Fruit fly (Drosophila melanogaster) whole organism, embryonic: Measurements from ENCODE around the gene prt.
A peak's percentile ranks its signal among the peaks of the same experiment; 100 is the strongest.

Source experiments
- Ada2b ChIP-seq: fragments of 200-800 bp; sonication (Bioruptor generic); IDR thresholded peaks from 2 replicates; pipeline ENCODE4 v1.3.6; 2022; ENCODE audit warnings: missing biosample characterization, missing genetic modification characterization
- Adf1 ChIP-seq: fragments of 200-800 bp; sonication (Bioruptor generic); IDR thresholded peaks from 2 replicates; pipeline ENCODE4 v1.3.6; 2022; ENCODE audit warnings: missing biosample characterization, missing genetic modification characterization
- BEAF-32 ChIP-seq: fragments of 200-800 bp; sonication (Bioruptor generic); optimal IDR thresholded peaks from 3 replicates; lab custom pipeline; 2017; ENCODE audit warnings: missing biosample characterization, missing genetic modification characterization, mild to moderate bottlenecking, moderate library complexity, missing genetic modification reagents
- CG10274 ChIP-seq: fragments of 200-800 bp; sonication (Bioruptor generic); optimal IDR thresholded peaks from 3 replicates; lab custom pipeline; 2017; ENCODE audit warnings: missing biosample characterization, mild to moderate bottlenecking, missing genetic modification characterization
- CG10654 ChIP-seq: fragments of 200-800 bp; sonication (Bioruptor generic); optimal IDR thresholded peaks from 2 replicates; lab custom pipeline; 2016; ENCODE audit warnings: missing biosample characterization, missing genetic modification characterization
- CG10959 ChIP-seq: fragments of 200-800 bp; sonication (Bioruptor generic); IDR thresholded peaks from 2 replicates; pipeline ENCODE4 v1.3.6; 2022; ENCODE audit warnings: missing biosample characterization, missing genetic modification characterization
- CG11560 ChIP-seq: fragments of 200-800 bp; sonication (Bioruptor generic); IDR thresholded peaks from 3 replicates; pipeline ENCODE4 v1.3.6; 2022; ENCODE audit warnings: missing biosample characterization, missing genetic modification characterization
- CG11695 ChIP-seq: fragments of 200-800 bp; sonication (Bioruptor generic); IDR thresholded peaks from 3 replicates; pipeline ENCODE4 v1.3.6; 2022; ENCODE audit warnings: missing biosample characterization, missing genetic modification characterization
- CG12071 ChIP-seq: fragments of 200-800 bp; sonication (Bioruptor generic); optimal IDR thresholded peaks from 3 replicates; lab custom pipeline; 2018; ENCODE audit warnings: missing biosample characterization, mild to moderate bottlenecking, missing genetic modification characterization
- CG12104 ChIP-seq: fragments of 200-800 bp; sonication (Bioruptor generic); optimal IDR thresholded peaks from 3 replicates; lab custom pipeline; 2016; ENCODE audit warnings: missing biosample characterization, missing genetic modification characterization
- CG12391 ChIP-seq: fragments of 200-800 bp; sonication (Bioruptor generic); optimal IDR thresholded peaks from 3 replicates; lab custom pipeline; 2018; ENCODE audit warnings: missing biosample characterization, mild to moderate bottlenecking, missing genetic modification characterization, moderate library complexity
- CG15011 ChIP-seq: fragments of 200-800 bp; sonication (Bioruptor generic); optimal IDR thresholded peaks from 3 replicates; lab custom pipeline; 2018; ENCODE audit warnings: missing biosample characterization, mild to moderate bottlenecking, missing genetic modification characterization
- CG1602 ChIP-seq: fragments of 200-800 bp; sonication (Bioruptor generic); optimal IDR thresholded peaks from 3 replicates; lab custom pipeline; 2016; ENCODE audit warnings: missing biosample characterization, missing genetic modification characterization
- CG17328 ChIP-seq: fragments of 200-800 bp; sonication (Bioruptor generic); IDR thresholded peaks from 2 replicates; pipeline ENCODE4 v1.3.6; 2022; ENCODE audit warnings: missing biosample characterization, missing genetic modification characterization
- CG2120 ChIP-seq: fragments of 200-800 bp; sonication (Bioruptor generic); optimal IDR thresholded peaks from 3 replicates; lab custom pipeline; 2016; ENCODE audit warnings: missing biosample characterization, missing genetic modification characterization
- CG2199 ChIP-seq: fragments of 200-800 bp; sonication (Bioruptor generic); IDR thresholded peaks from 3 replicates; pipeline ENCODE4 v1.3.6; 2022; ENCODE audit warnings: missing biosample characterization, missing genetic modification characterization
- CG32532 ChIP-seq: fragments of 200-800 bp; sonication (Bioruptor generic); IDR thresholded peaks from 2 replicates; pipeline ENCODE4 v1.3.6; 2022; ENCODE audit warnings: missing biosample characterization, missing genetic modification characterization
- CG3281 ChIP-seq: fragments of 200-800 bp; sonication (Bioruptor generic); optimal IDR thresholded peaks from 3 replicates; lab custom pipeline; 2017; ENCODE audit warnings: missing biosample characterization, mild to moderate bottlenecking, missing genetic modification characterization
- CG34224 ChIP-seq: fragments of 200-800 bp; sonication (Bioruptor generic); IDR thresholded peaks from 3 replicates; pipeline ENCODE4 v1.3.6; 2022; ENCODE audit warnings: missing biosample characterization, missing genetic modification characterization; ENCODE audit not compliant: partially characterized antibody
- CG6765 ChIP-seq: fragments of 200-800 bp; sonication (Bioruptor generic); optimal IDR thresholded peaks from 3 replicates; lab custom pipeline; 2017; ENCODE audit warnings: missing biosample characterization, mild to moderate bottlenecking, missing genetic modification characterization
- CG7556 ChIP-seq: fragments of 200-800 bp; sonication (Bioruptor generic); optimal IDR thresholded peaks from 2 replicates; lab custom pipeline; 2017; ENCODE audit warnings: missing biosample characterization, mild to moderate bottlenecking, missing genetic modification characterization
- Dip3 ChIP-seq: fragments of 200-800 bp; sonication (Bioruptor generic); optimal IDR thresholded peaks from 3 replicates; lab custom pipeline; 2016; ENCODE audit warnings: missing biosample characterization, missing genetic modification characterization
- ERR ChIP-seq: fragments of 200-800 bp; sonication (Bioruptor generic); optimal IDR thresholded peaks from 2 replicates; lab custom pipeline; 2016; ENCODE audit warnings: missing biosample characterization, missing genetic modification characterization
- HLH3B ChIP-seq: fragments of 200-800 bp; sonication (Bioruptor generic); IDR thresholded peaks from 2 replicates; pipeline ENCODE4 v1.3.6; 2022; ENCODE audit warnings: missing biosample characterization, missing genetic modification characterization
- HLH4C ChIP-seq: fragments of 200-800 bp; sonication (Bioruptor generic); IDR thresholded peaks from 3 replicates; pipeline ENCODE4 v1.3.6; 2022; ENCODE audit warnings: missing biosample characterization, missing genetic modification characterization; ENCODE audit not compliant: partially characterized antibody
- NC2α ChIP-seq: fragments of 200-800 bp; sonication (Bioruptor generic); optimal IDR thresholded peaks from 2 replicates; lab custom pipeline; 2016; ENCODE audit warnings: missing biosample characterization, missing genetic modification characterization
- Sox102F ChIP-seq: fragments of 200-800 bp; sonication (Bioruptor generic); optimal IDR thresholded peaks from 2 replicates; lab custom pipeline; 2018; ENCODE audit warnings: missing biosample characterization, mild to moderate bottlenecking, missing genetic modification characterization, moderate library complexity
- Taf1 ChIP-seq: fragments of 200-800 bp; sonication (Bioruptor generic); IDR thresholded peaks from 2 replicates; pipeline ENCODE4 v1.3.6; 2022; ENCODE audit warnings: missing biosample characterization, missing genetic modification characterization
- al ChIP-seq: fragments of 200-800 bp; sonication (Bioruptor generic); IDR thresholded peaks from 2 replicates; pipeline ENCODE4 v1.3.6; 2022; ENCODE audit warnings: missing biosample characterization, missing genetic modification characterization
- amos ChIP-seq: fragments of 200-800 bp; sonication (Bioruptor generic); IDR thresholded peaks from 2 replicates; pipeline ENCODE4 v1.3.6; 2022; ENCODE audit warnings: missing biosample characterization, missing genetic modification characterization; ENCODE audit not compliant: partially characterized antibody
- ato ChIP-seq: fragments of 200-800 bp; sonication (Bioruptor generic); IDR thresholded peaks from 2 replicates; pipeline ENCODE4 v1.3.6; 2022; ENCODE audit warnings: missing biosample characterization, missing genetic modification characterization; ENCODE audit not compliant: partially characterized antibody
- bcd ChIP-seq: fragments of 200-800 bp; sonication (Bioruptor generic); optimal IDR thresholded peaks from 2 replicates; lab custom pipeline; 2017; ENCODE audit warnings: missing biosample characterization, mild to moderate bottlenecking, missing genetic modification characterization
- br ChIP-seq: fragments of >200 bp; optimal IDR thresholded peaks from 2 replicates; lab custom pipeline; 2017
- crp ChIP-seq, 2 experiments: fragments of 200-800 bp; sonication (Bioruptor generic); optimal IDR thresholded peaks; 2 replicates in 1 of 2; 3 replicates in 1 of 2; lab custom pipeline; 2017; ENCODE audit warnings: missing biosample characterization in 2 of 2, missing genetic modification characterization in 2 of 2, mild to moderate bottlenecking in 1 of 2, moderate library complexity in 1 of 2
- dati ChIP-seq: fragments of 200-800 bp; sonication (Bioruptor generic); IDR thresholded peaks from 2 replicates; pipeline ENCODE4 v1.3.6; 2022; ENCODE audit warnings: missing biosample characterization, missing genetic modification characterization
- fd102C ChIP-seq: fragments of 200-800 bp; sonication (Bioruptor generic); optimal IDR thresholded peaks from 2 replicates; lab custom pipeline; 2018; ENCODE audit warnings: missing biosample characterization, mild to moderate bottlenecking, missing genetic modification characterization, moderate library complexity
- fru ChIP-seq: fragments of >200 bp; optimal IDR thresholded peaks from 2 replicates; lab custom pipeline; 2017
- fu2 ChIP-seq: fragments of 200-800 bp; sonication (Bioruptor generic); optimal IDR thresholded peaks from 2 replicates; lab custom pipeline; 2016; ENCODE audit warnings: missing biosample characterization, missing genetic modification characterization
- gem ChIP-seq: fragments of 200-800 bp; sonication (Bioruptor generic); optimal IDR thresholded peaks from 2 replicates; lab custom pipeline; 2019; ENCODE audit warnings: missing biosample characterization, mild to moderate bottlenecking, missing genetic modification characterization, moderate library complexity
- gsb ChIP-seq: fragments of 200-800 bp; sonication (Bioruptor generic); IDR thresholded peaks from 2 replicates; pipeline ENCODE4 v1.3.6; 2022; ENCODE audit warnings: missing biosample characterization, missing genetic modification characterization
- gsb-n ChIP-seq: fragments of 200-800 bp; sonication (Bioruptor generic); optimal IDR thresholded peaks from 3 replicates; lab custom pipeline; 2018; ENCODE audit warnings: missing biosample characterization, mild to moderate bottlenecking, missing genetic modification characterization
- gt ChIP-seq: fragments of 200-800 bp; sonication (Bioruptor generic); IDR thresholded peaks from 2 replicates; pipeline ENCODE4 v1.3.6; 2022; ENCODE audit warnings: missing biosample characterization, missing genetic modification characterization
- h ChIP-seq: fragments of >200 bp; optimal IDR thresholded peaks from 2 replicates; lab custom pipeline; 2017
- inv ChIP-seq: fragments of 200-800 bp; sonication (Bioruptor generic); IDR thresholded peaks from 2 replicates; pipeline ENCODE4 v1.3.6; 2022; ENCODE audit warnings: missing biosample characterization, missing genetic modification characterization; ENCODE audit not compliant: partially characterized antibody
- klu ChIP-seq: fragments of 200-800 bp; sonication (Bioruptor generic); IDR thresholded peaks from 2 replicates; pipeline ENCODE4 v1.3.6; 2022; ENCODE audit warnings: missing biosample characterization, missing genetic modification characterization
- otp ChIP-seq: fragments of 200-800 bp; sonication (Bioruptor generic); IDR thresholded peaks from 3 replicates; pipeline ENCODE4, ENCODE4 v1.3.6; 2022; ENCODE audit warnings: missing biosample characterization, missing genetic modification characterization
- peb ChIP-seq: fragments of 200-800 bp; sonication (Bioruptor generic); IDR thresholded peaks from 2 replicates; pipeline ENCODE4 v1.3.6; 2022; ENCODE audit warnings: missing biosample characterization, missing genetic modification characterization
- sisA ChIP-seq: fragments of 200-800 bp; sonication (Bioruptor generic); IDR thresholded peaks from 2 replicates; pipeline ENCODE4 v1.3.6; 2022; ENCODE audit warnings: missing biosample characterization, missing genetic modification characterization
- sob ChIP-seq: fragments of 200-800 bp; sonication (Bioruptor generic); IDR thresholded peaks from 2 replicates; pipeline ENCODE4 v1.3.6; 2022; ENCODE audit warnings: missing biosample characterization, missing genetic modification characterization
- tio ChIP-seq: fragments of 200-800 bp; sonication (Bioruptor generic); optimal IDR thresholded peaks from 2 replicates; lab custom pipeline; 2017; ENCODE audit warnings: missing biosample characterization, missing genetic modification characterization, inconsistent platforms
- yki ChIP-seq: fragments of >200 bp; optimal IDR thresholded peaks from 3 replicates; lab custom pipeline; 2018
- zfh2 ChIP-seq: fragments of 200-800 bp; sonication (Bioruptor generic); optimal IDR thresholded peaks from 2 replicates; lab custom pipeline; 2016; ENCODE audit warnings: missing biosample characterization, missing genetic modification characterization

The prt gene

dm6 chr3R:23723381-23724034 is 24.7 kb upstream of the prt start (continued):
- TF ChIP-seq crp (GFP tag; optimal IDR thresholded peaks at IDR 0.05; lab: Kevin White, UChicago) = no peak
- TF ChIP-seq CG2120 (GFP tag; lab: Kevin White, UChicago) = no peak
- no peak for TF ChIP-seq Dip3 (GFP tag; lab: Kevin White, UChicago)
- TF ChIP-seq gt = no peak
- TF ChIP-seq CG12071 (GFP tag; lab: Kevin White, UChicago) = peak; percentile 94
- TF ChIP-seq CG10654 = no peak
- no peak for TF ChIP-seq h
- no peak for TF ChIP-seq ERR (GFP tag; lab: Kevin White, UChicago)
- no peak for TF ChIP-seq al (GFP tag; lab: Robert Waterston, UW)
- TF ChIP-seq tio (GFP tag; lab: Kevin White, UChicago) = no peak
- TF ChIP-seq peb (GFP tag; lab: Robert Waterston, UW) = no peak
- 0 out of 2 replicates have a peak, but pooled peaks have one; percentile 19 for TF ChIP-seq dati (GFP tag; lab: Robert Waterston, UW)
- TF ChIP-seq Ada2b (GFP tag; lab: Robert Waterston, UW) = peak; percentile 52
- TF ChIP-seq CG34224 = no peak
- TF ChIP-seq klu (GFP tag; lab: Robert Waterston, UW) = no peak
- no peak; the same call in 1 of the 2 replicates for TF ChIP-seq amos (GFP tag; lab: Robert Waterston, UW)
- TF ChIP-seq CG11560 (tag; lab: Robert Waterston, UW) = no peak
- peak; percentile 65 for TF ChIP-seq CG6765 (GFP tag; lab: Kevin White, UChicago)
- TF ChIP-seq CG17328 = peak; percentile 38; the same call in 1 of the 2 replicates
- no peak for TF ChIP-seq zfh2 (GFP tag; lab: Kevin White, UChicago)
- TF ChIP-seq CG3281 (GFP tag; lab: Kevin White, UChicago) = no peak
- 0 out of 3 replicates have a peak, but pooled peaks have one; percentile 42 for TF ChIP-seq CG2199 (GFP tag; lab: Robert Waterston, UW)
- TF ChIP-seq br (lab: Kevin White, UChicago) = no peak
- TF ChIP-seq gsb-n (tag; lab: Kevin White, UChicago) = peak; percentile 54
- no peak for TF ChIP-seq CG10274 (GFP tag; lab: Kevin White, UChicago)
- TF ChIP-seq NC2α (GFP tag; lab: Kevin White, UChicago) = no peak
- no peak for TF ChIP-seq yki
- peak; percentile 48 for TF ChIP-seq gem
- TF ChIP-seq CG11695 (GFP tag; lab: Robert Waterston, UW) = peak; percentile 44; the same call in 1 of the 3 replicates
- no peak for TF ChIP-seq CG15011
- TF ChIP-seq Sox102F = peak; percentile 24
- no peak for TF ChIP-seq sisA (GFP tag; lab: Robert Waterston, UW)
- TF ChIP-seq HLH4C (GFP tag; lab: Robert Waterston, UW) = no peak
- TF ChIP-seq BEAF-32 (GFP tag; lab: Kevin White, UChicago) = no peak
- TF ChIP-seq Taf1 (GFP tag; lab: Robert Waterston, UW) = peak; percentile 15; the same call in 1 of the 2 replicates
- TF ChIP-seq sob (GFP tag; lab: Robert Waterston, UW) = no peak
- peak; percentile 82; the same call in 1 of the 2 replicates for TF ChIP-seq HLH3B (GFP tag; lab: Robert Waterston, UW)
- TF ChIP-seq ato (GFP tag; lab: Robert Waterston, UW) = no peak
- TF ChIP-seq gsb = peak; percentile 59; the same call in 1 of the 2 replicates
- no peak for TF ChIP-seq fd102C (GFP tag; lab: Kevin White, UChicago)
- peak; percentile 16; the same call in 1 of the 2 replicates for TF ChIP-seq CG10959
- peak; percentile 79 for TF ChIP-seq CG12104
- TF ChIP-seq CG1602 (GFP tag; lab: Kevin White, UChicago) = no peak
- no peak for TF ChIP-seq CG7556 (GFP tag; lab: Kevin White, UChicago)
- TF ChIP-seq CG12391 (tag; lab: Kevin White, UChicago) = no peak
- TF ChIP-seq otp (GFP tag; lab: Robert Waterston, UW) = peak; percentile 75; the same call in 2 of the 3 replicates
- TF ChIP-seq Adf1 = no peak
- TF ChIP-seq fu2 (GFP tag; lab: Kevin White, UChicago) = no peak
- TF ChIP-seq bcd (GFP tag; lab: Kevin White, UChicago) = peak; percentile 61
- no peak for TF ChIP-seq inv (GFP tag; lab: Robert Waterston, UW)
- TF ChIP-seq CG32532 (GFP tag; lab: Robert Waterston, UW) = no peak
- no peak for TF ChIP-seq fru (lab: Kevin White, UChicago)
